Worm (Caenorhabditis elegans): ENCODE data around the gene T24H7.8.

DNA sequence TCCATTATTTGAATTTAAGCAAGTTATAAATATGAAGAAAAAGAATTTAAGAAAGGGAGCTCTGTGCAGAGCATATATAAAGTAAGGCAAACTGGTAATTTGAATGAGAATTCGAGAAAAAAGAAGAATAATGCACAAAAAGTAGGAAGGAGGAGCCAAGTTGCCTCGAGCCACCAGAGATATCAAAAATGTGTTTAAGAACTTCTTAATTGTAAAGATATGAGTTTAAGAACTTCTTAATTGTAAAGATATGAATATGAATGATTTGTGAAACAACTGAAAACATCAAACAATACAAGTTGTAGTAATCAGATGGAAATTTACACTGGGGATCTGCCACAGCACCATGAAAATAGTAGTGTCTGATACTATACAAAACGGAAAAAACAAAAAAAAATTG, 45.0 kb downstream of the T24H7.8 start, which contains the start of gene F13H8.6:
- TF ChIP-seq him-1 (tag; optimal IDR thresholded peaks at IDR 0.05): no peak
- no peak for TF ChIP-seq dao-5 (tag; optimal IDR thresholded peaks at IDR 0.05)
